Worm (Caenorhabditis elegans): ENCODE data around the gene nhr-203.

The nhr-203 gene

ce11 chrV:501230-501629, 41.6 kb downstream of the nhr-203 start, which contains the start of gene str-256:
Gene str-256, minus strand, starts transcription at chrV:501330.
- TF ChIP-seq R02D3.7 (tag; optimal IDR thresholded peaks at IDR 0.05) (no peak), lin-15B (tag; optimal IDR thresholded peaks at IDR 0.05) (no peak), pha-4 (tag; optimal IDR thresholded peaks at IDR 0.05) (no peak), eor-1 (tag; optimal IDR thresholded peaks at IDR 0.05) (no peak)

ce11 chrV:502803-503273, 43.2 kb downstream of the nhr-203 start, which contains the start of gene T01G6.10:
Gene T01G6.10, minus strand, starts transcription at chrV:503223.
- TF ChIP-seq nhr-11 (tag; optimal IDR thresholded peaks at IDR 0.05) (no peak), nhr-23 (tag; optimal IDR thresholded peaks at IDR 0.05) (no peak), ceh-16 (tag; optimal IDR thresholded peaks at IDR 0.05) (no peak)

- no peak for TF ChIP-seq ceh-9 (tag; optimal IDR thresholded peaks at IDR 0.05)
- TF ChIP-seq R02D3.7 (tag; optimal IDR thresholded peaks at IDR 0.05), result no peak
- no peak for TF ChIP-seq lsy-12 (tag; optimal IDR thresholded peaks at IDR 0.05)
- no peak for TF ChIP-seq jun-1 (tag; optimal IDR thresholded peaks at IDR 0.05)
- no peak for TF ChIP-seq ceh-82 (tag; optimal IDR thresholded peaks at IDR 0.05)
- no peak for TF ChIP-seq ceh-28 (tag; optimal IDR thresholded peaks at IDR 0.05)
- TF ChIP-seq unc-62 (GFP tag; optimal IDR thresholded peaks at IDR 0.05), result no peak
- no peak for TF ChIP-seq nhr-67 (tag; optimal IDR thresholded peaks at IDR 0.05)
- TF ChIP-seq tbx-2 (tag; optimal IDR thresholded peaks at IDR 0.05), result no peak
- TF ChIP-seq sea-2 (GFP tag; optimal IDR thresholded peaks at IDR 0.05), result no peak
- no peak for TF ChIP-seq fos-1 (tag; optimal IDR thresholded peaks at IDR 0.05)
- TF ChIP-seq nhr-25 (tag; optimal IDR thresholded peaks at IDR 0.05), result no peak
- no peak for TF ChIP-seq nhr-76 (tag; optimal IDR thresholded peaks at IDR 0.05)
- no peak for TF ChIP-seq skn-1 (tag; optimal IDR thresholded peaks at IDR 0.05)
- TF ChIP-seq nhr-237 (tag; optimal IDR thresholded peaks at IDR 0.05), result no peak
- TF ChIP-seq elt-2 (tag; optimal IDR thresholded peaks at IDR 0.05), result no peak
- TF ChIP-seq daf-12 (tag; optimal IDR thresholded peaks at IDR 0.05), result no peak
- TF ChIP-seq eor-1 (tag; optimal IDR thresholded peaks at IDR 0.05), result no peak
These were observed 44.1 kb downstream of the nhr-203 start, which contains the start of gene srlf-35 for ce11 chrV:503728-504127. Gene srlf-35, plus strand, starts transcription at chrV:504028.

ce11 chrV:505191-505590, 45.6 kb downstream of the nhr-203 start, which contains the start of gene srlf-19:
Gene srlf-19, plus strand, starts transcription at chrV:505491.
- no peak for TF ChIP-seq fkh-10 (GFP tag; optimal IDR thresholded peaks at IDR 0.05)
- TF ChIP-seq nhr-11 (tag; optimal IDR thresholded peaks at IDR 0.05), result no peak
- TF ChIP-seq elt-1 (tag; optimal IDR thresholded peaks at IDR 0.05), result no peak
- TF ChIP-seq egl-27 (tag; optimal IDR thresholded peaks at IDR 0.05), result no peak
- no peak for TF ChIP-seq sea-2 (GFP tag; optimal IDR thresholded peaks at IDR 0.05)
- no peak for TF ChIP-seq pha-4 (tag; optimal IDR thresholded peaks at IDR 0.05)
- no peak for TF ChIP-seq skn-1 (tag; optimal IDR thresholded peaks at IDR 0.05)
- no peak for TF ChIP-seq nhr-77 (tag; optimal IDR thresholded peaks at IDR 0.05)
- TF ChIP-seq mdl-1 (tag; optimal IDR thresholded peaks at IDR 0.05), result no peak
- no peak for TF ChIP-seq ceh-9 (tag; optimal IDR thresholded peaks at IDR 0.05)
- no peak for TF ChIP-seq ceh-28 (tag; optimal IDR thresholded peaks at IDR 0.05)
- no peak for TF ChIP-seq nhr-237 (tag; optimal IDR thresholded peaks at IDR 0.05)
- no peak for TF ChIP-seq nhr-23 (tag; optimal IDR thresholded peaks at IDR 0.05)

Measured in whole organism, L3 larva.